Fruit fly (Drosophila melanogaster): ENCODE measurements around the gene CG16758.

The CG16758 gene

DNA sequence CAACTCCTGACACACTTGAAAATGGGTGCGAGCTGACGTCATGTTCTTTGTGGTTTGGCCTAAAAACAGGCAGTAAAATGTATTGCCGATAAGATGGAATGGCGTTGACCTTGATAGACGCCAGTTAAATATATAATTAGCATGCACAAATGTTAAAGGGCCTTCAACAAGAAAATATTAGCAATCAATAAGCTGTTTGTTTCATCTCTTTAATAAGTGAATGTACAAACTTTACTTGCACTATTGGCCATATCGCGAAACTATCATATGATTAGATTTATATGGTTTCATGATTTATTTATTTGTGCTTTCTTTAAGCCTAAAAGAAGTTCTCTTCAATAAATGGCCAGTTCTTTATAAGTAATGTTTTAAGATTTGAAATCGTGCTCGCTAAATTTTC, 41.4 kb downstream of the CG16758 start:
- no peak for TF ChIP-seq Pif1A (GFP tag; optimal IDR thresholded peaks at IDR 0.05)
- no peak for TF ChIP-seq CG34367 (tag; optimal IDR thresholded peaks at IDR 0.05)
- no peak for TF ChIP-seq Pif1B (GFP tag; optimal IDR thresholded peaks at IDR 0.05)
- TF ChIP-seq CG14655 (GFP tag; optimal IDR thresholded peaks at IDR 0.05) = no peak
- TF ChIP-seq Snoo (tag; optimal IDR thresholded peaks at IDR 0.05) = no peak
- no peak for TF ChIP-seq CG9948 (tag; optimal IDR thresholded peaks at IDR 0.05)
- no peak for TF ChIP-seq CG4496 (GFP tag; IDR thresholded peaks at IDR 0.05)
- no peak for TF ChIP-seq gl (tag; optimal IDR thresholded peaks at IDR 0.05)
- no peak for TF ChIP-seq Ets98B (GFP tag; IDR thresholded peaks at IDR 0.05)
- TF ChIP-seq EcR (GFP tag; optimal IDR thresholded peaks at IDR 0.05) = no peak
- no peak for TF ChIP-seq CG8159 (tag; optimal IDR thresholded peaks at IDR 0.05)
- no peak for TF ChIP-seq CG17806 (tag; optimal IDR thresholded peaks at IDR 0.05)
- TF ChIP-seq CG13204 (GFP tag; optimal IDR thresholded peaks at IDR 0.05) = no peak

DNA sequence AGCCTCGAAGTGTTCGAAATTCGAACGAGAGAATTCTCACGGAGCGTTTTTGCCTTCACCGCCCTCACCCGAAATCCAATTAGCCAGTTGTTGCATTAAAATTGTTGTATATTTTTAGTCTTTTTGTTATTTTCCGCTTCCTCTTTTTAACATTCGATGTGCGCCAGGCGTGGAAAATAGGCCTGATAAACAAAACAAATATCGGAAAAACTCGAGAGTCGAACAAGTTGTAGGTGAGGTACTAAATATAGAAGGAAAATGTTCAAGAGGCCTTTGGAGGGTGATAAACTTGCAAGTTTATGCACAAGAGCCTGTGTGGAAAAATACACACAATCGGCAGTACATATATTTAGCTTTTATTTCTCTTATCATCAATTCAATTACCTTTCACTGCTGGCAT, 44.6 kb downstream of the CG16758 start:
- TF ChIP-seq CG34367 (tag; optimal IDR thresholded peaks at IDR 0.05) (no peak), CG8301 (tag; optimal IDR thresholded peaks at IDR 0.05) (no peak), gl (tag; optimal IDR thresholded peaks at IDR 0.05) (no peak), CG12605 (GFP tag; IDR thresholded peaks at IDR 0.05) (no peak), fd96Ca (GFP tag; IDR thresholded peaks at IDR 0.05) (no peak), CG15710 (tag; optimal IDR thresholded peaks at IDR 0.05) (no peak), EcR (GFP tag; optimal IDR thresholded peaks at IDR 0.05) (no peak), CG8159 (tag; optimal IDR thresholded peaks at IDR 0.05) (no peak), Pif1B (GFP tag; optimal IDR thresholded peaks at IDR 0.05) (no peak), rn (GFP tag; IDR thresholded peaks at IDR 0.05) (no peak), CG32121 (GFP tag; IDR thresholded peaks at IDR 0.05) (no peak), CG17806 (tag; optimal IDR thresholded peaks at IDR 0.05) (no peak), CG14655 (GFP tag; optimal IDR thresholded peaks at IDR 0.05) (no peak)

DNA sequence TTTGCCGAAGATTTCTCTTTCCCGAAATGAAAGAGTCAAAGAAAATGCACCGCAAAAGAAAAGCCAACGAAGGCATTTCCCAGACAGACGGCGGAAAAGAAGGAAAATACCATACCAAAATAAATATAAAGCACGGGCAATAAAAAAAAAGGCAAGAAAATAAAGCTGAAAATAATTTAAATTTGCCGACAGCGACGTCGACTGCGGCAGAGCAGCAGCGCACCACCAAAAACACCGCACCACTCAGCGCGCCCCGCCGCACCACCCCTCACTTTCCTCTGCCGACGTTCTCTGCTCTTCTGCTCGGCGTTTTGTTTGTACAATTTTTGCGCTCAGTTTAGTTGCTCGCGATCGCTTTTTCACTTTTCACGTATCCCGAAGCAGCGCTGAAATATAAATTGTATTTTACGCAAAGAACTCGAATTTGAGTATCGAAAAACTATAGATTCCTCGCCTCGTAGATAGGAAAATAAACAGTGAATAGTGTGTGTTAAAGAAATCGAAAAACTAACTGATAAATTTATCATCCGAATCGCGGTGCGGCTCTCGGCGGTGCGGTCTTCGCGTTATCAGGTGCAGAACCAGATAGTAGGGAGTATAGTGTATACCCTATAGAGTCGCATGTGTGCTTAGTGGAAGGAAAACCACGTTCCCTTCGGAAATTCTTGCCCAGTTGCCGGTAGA, 45.7 kb downstream of the CG16758 start:
- TF ChIP-seq CG4496 (GFP tag; IDR thresholded peaks at IDR 0.05) (peak; percentile 65; the same call in 1 of the 3 replicates), fd96Ca (GFP tag; IDR thresholded peaks at IDR 0.05) (peak; percentile 48; the same call in 1 of the 3 replicates), CG13204 (GFP tag; optimal IDR thresholded peaks at IDR 0.05) (no peak), Ets98B (GFP tag; IDR thresholded peaks at IDR 0.05) (peak; percentile 51), rn (GFP tag; IDR thresholded peaks at IDR 0.05) (no peak), Pif1B (GFP tag; optimal IDR thresholded peaks at IDR 0.05) (no peak), CG12605 (GFP tag; IDR thresholded peaks at IDR 0.05) (peak; percentile 29), gl (tag; optimal IDR thresholded peaks at IDR 0.05) (no peak)

DNA sequence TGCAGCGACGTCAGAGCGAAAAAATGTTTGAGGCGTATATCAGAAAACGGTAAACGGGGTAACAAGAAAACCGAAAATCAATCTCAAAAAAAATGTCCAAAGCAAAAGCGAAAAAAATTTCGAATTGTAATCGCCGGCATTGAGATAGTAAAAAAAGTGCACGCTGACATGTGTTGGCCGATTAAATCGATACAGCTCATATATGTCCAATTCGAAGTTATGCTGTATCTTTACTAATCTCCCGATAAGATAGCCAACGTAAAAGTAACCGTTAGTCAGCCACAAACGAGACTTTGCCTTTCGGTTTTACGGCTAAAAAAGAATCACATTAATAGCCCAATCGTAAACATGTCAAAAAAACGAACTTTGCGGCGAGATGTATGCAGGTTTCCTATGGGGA, 46.5 kb downstream of the CG16758 start:
- TF ChIP-seq CG34367 (tag; optimal IDR thresholded peaks at IDR 0.05) (no peak), Pif1B (GFP tag; optimal IDR thresholded peaks at IDR 0.05) (no peak), CG8301 (tag; optimal IDR thresholded peaks at IDR 0.05) (no peak), CG14655 (GFP tag; optimal IDR thresholded peaks at IDR 0.05) (no peak)
